Worm (Caenorhabditis elegans) whole organism, L1 larva: ENCODE data around the gene F21C10.1.

ENCODE experiments used
- dpl-1 ChIP-seq, 3 experiments: fragments of 150-350 bp in 2 of 3; sonication (generic microtip) in 1 of 3; optimal IDR thresholded peaks; 2 replicates each; lab custom pipeline; 2014 to 2017; ENCODE audit warnings: missing biosample characterization in 3 of 3, missing genetic modification characterization in 3 of 3, missing genetic modification reagents in 3 of 3
- hlh-17 ChIP-seq: fragments of 200-800 bp; sonication (Bioruptor generic); optimal IDR thresholded peaks from 2 replicates; lab custom pipeline; 2018; ENCODE audit warnings: missing genetic modification characterization, mild to moderate bottlenecking, missing compliant biosample characterization, moderate library complexity, borderline replicate concordance
- isw-1 ChIP-seq: fragments of 200-800 bp; sonication (Bioruptor generic); IDR thresholded peaks from 2 replicates; pipeline ENCODE4 v1.3.6; 2022; ENCODE audit warnings: missing genetic modification characterization, missing compliant biosample characterization
- lin-39 ChIP-seq: fragments of 150-350 bp; optimal IDR thresholded peaks from 2 replicates; lab custom pipeline; 2014; ENCODE audit warnings: missing biosample characterization, missing genetic modification reagents, missing genetic modification characterization
- nhr-76 ChIP-seq: sonication (generic microtip); optimal IDR thresholded peaks from 2 replicates; lab custom pipeline; 2017; ENCODE audit warnings: missing biosample characterization, missing genetic modification characterization
- nhr-77 ChIP-seq: fragments of 150-350 bp; optimal IDR thresholded peaks from 2 replicates; lab custom pipeline; 2014; ENCODE audit warnings: missing biosample characterization, missing genetic modification characterization
- vab-15 ChIP-seq: sonication (generic microtip); optimal IDR thresholded peaks from 2 replicates; lab custom pipeline; 2017; ENCODE audit warnings: missing genotype, mild to moderate bottlenecking, missing genetic modification characterization, missing compliant biosample characterization

- TF ChIP-seq dpl-1 (GFP tag; optimal IDR thresholded peaks at IDR 0.05; lab: Kevin White, UChicago) (no peak), vab-15 (tag; lab: Kevin White, UChicago) (no peak), nhr-77 (tag; lab: Kevin White, UChicago) (no peak), hlh-17 (GFP tag; lab: Kevin White, UChicago) (no peak), isw-1 (no peak), lin-39 (tag; lab: Kevin White, UChicago) (no peak), nhr-76 (tag; lab: Kevin White, UChicago) (no peak)
Measured at ce11 chrV:9084252-9084651, 47.9 kb upstream of the F21C10.1 start.
